Fruit fly (Drosophila melanogaster): ENCODE data around the gene CG15739.
A peak's percentile ranks its signal among the peaks of the same experiment; 100 is the strongest.

The CG15739 gene

DNA sequence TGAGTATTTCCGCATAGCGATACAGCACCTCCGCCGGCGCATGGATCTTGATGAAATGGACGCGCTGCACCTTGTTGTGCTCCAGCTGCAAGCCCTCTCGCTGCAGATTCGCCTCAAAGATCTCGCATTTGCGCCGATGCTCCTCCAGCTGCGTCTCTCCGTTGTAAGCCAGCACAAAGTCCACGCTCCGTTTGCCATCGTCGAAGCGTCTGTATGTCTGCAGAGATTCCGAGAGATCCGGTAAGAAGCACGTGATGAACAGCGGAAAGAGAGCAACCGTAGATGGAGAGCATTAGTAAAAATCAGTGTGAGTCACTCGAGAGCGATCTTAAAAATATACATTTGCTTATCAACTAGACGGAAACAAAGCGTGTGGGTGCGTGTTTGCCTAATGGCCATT is 8.6 kb downstream of the CG15739 start:
- TF ChIP-seq toe (GFP tag; optimal IDR thresholded peaks at IDR 0.05), result no peak
- TF ChIP-seq CG7101 (tag; optimal IDR thresholded peaks at IDR 0.05), result no peak
- no peak for TF ChIP-seq tj (GFP tag; optimal IDR thresholded peaks at IDR 0.05)

DNA sequence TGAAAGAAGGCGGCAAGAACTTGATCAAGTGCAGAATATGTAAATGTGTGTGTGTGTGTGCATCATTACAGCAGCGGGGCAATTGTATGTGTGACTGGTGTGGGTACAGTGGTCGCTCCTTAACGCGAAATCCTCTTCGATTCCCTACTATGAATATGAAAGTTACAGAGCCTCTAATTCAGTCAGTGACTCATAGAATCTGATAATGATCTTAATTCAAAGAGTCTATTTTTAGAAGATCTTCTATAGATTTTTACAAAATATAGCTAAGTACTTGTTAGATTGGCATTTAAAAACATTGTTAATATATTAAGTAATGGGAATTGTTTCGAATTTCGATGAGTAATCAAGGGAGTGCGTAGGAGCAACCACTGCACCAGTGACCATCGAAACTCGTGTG is 9.3 kb downstream of the CG15739 start:
- TF ChIP-seq cic (GFP tag; optimal IDR thresholded peaks at IDR 0.05) (no peak), CG7045 (GFP tag; optimal IDR thresholded peaks at IDR 0.05) (no peak), toe (GFP tag; optimal IDR thresholded peaks at IDR 0.05) (no peak), CG12768 (GFP tag; optimal IDR thresholded peaks at IDR 0.05) (no peak), CG33017 (tag; optimal IDR thresholded peaks at IDR 0.05) (no peak), kay (GFP tag; ENCODE audit: borderline replicate concordance) (no peak), CG11617 (GFP tag; optimal IDR thresholded peaks at IDR 0.05) (no peak), Crg-1 (GFP tag; optimal IDR thresholded peaks at IDR 0.05) (no peak), CG1620 (GFP tag; optimal IDR thresholded peaks at IDR 0.05) (no peak)

DNA sequence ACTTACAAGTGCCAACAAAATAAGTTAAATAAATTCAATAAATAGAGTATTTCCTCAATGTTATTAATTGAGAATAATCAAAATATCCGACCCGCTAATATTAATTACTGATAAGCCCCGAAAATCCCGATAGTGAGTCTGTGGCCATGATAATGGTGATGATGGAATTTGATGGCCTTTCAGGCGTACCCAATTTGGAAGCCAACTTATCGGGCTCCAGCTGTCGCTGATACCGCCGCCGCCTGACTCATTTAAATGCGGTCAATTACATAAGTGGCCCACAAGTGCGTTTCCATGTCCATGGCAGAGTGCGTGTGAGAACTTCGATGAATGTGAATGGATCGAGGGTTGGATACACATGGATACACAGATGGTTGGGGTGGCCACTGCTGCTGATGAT is 11.0 kb downstream of the CG15739 start:
- TF ChIP-seq Hr96 (GFP tag; optimal IDR thresholded peaks at IDR 0.05) (no peak), Mnt (GFP tag; optimal IDR thresholded peaks at IDR 0.05) (no peak), CG14711 (tag; optimal IDR thresholded peaks at IDR 0.05) (no peak), Crg-1 (GFP tag; optimal IDR thresholded peaks at IDR 0.05) (no peak), tj (GFP tag; optimal IDR thresholded peaks at IDR 0.05) (no peak), cnc (optimal IDR thresholded peaks at IDR 0.05) (no peak), CG12768 (GFP tag; optimal IDR thresholded peaks at IDR 0.05) (no peak), CG1620 (GFP tag; optimal IDR thresholded peaks at IDR 0.05) (no peak), CG7045 (GFP tag; optimal IDR thresholded peaks at IDR 0.05) (no peak), Clk (GFP tag; optimal IDR thresholded peaks at IDR 0.05) (no peak), toe (GFP tag; optimal IDR thresholded peaks at IDR 0.05) (no peak), cic (GFP tag; optimal IDR thresholded peaks at IDR 0.05) (no peak)

DNA sequence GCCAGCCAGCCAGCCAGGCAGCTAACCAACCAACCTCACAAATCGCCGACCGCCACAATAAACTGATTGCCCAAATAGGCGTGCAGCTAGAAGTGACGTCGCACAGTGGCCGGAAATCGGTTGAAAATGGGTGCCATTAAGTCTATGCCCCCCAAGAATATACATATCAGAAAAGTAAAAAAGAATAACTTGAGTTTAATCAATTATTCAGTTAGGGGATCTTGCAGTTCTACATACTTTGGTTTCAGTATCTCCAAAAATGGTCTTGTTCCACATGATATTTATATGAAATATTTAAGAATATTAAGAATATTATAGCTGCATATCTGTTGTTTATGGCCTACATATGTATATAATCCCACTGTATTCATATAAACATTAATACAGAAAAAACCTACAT is 12.2 kb downstream of the CG15739 start:
- TF ChIP-seq pad (GFP tag; optimal IDR thresholded peaks at IDR 0.05) (no peak), CG33017 (tag; optimal IDR thresholded peaks at IDR 0.05) (no peak), cic (GFP tag; optimal IDR thresholded peaks at IDR 0.05) (no peak), CG11617 (GFP tag; optimal IDR thresholded peaks at IDR 0.05) (no peak), tj (GFP tag; optimal IDR thresholded peaks at IDR 0.05) (no peak), Clk (GFP tag; optimal IDR thresholded peaks at IDR 0.05) (no peak), Crg-1 (GFP tag; optimal IDR thresholded peaks at IDR 0.05) (no peak), ovo (GFP tag; optimal IDR thresholded peaks at IDR 0.05) (no peak), CG7101 (tag; optimal IDR thresholded peaks at IDR 0.05) (no peak), CG7045 (GFP tag; optimal IDR thresholded peaks at IDR 0.05) (no peak)

DNA sequence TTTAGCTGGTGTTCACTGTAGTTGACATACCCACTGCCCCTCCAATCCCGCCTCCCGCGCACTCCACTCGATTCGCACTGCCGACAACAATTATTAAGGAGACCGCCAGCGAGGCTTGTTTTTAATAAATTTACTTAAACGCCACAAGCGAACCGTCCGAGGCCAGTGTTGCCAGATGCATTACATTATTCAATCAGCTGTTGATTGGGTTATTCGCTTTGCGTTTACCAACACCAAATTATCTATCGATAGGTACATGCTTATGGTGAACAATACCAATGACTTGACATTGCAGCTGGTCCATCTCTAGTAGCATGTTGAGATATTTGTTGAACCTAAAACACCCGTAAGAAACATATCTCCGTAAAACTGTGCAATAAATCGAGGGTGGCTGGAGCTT is 13.9 kb downstream of the CG15739 start, which contains the start of the genes CG10353 and SelG:
Gene CG10353, minus strand, starts transcription at position 187 of the 400 bp plus-strand sequence.
Gene SelG, plus strand, starts transcription at position 309 of the 400 bp plus-strand sequence.
- TF ChIP-seq toe (GFP tag; optimal IDR thresholded peaks at IDR 0.05), result peak; percentile 36
- TF ChIP-seq CG14711 (tag; optimal IDR thresholded peaks at IDR 0.05), result peak; percentile 55
- TF ChIP-seq Mnt (GFP tag; optimal IDR thresholded peaks at IDR 0.05), result peak; percentile 75
- TF ChIP-seq Crg-1 (GFP tag; optimal IDR thresholded peaks at IDR 0.05), result peak; percentile 61
- peak; percentile 61 for TF ChIP-seq pad (GFP tag; optimal IDR thresholded peaks at IDR 0.05)
- peak; percentile 31 to 84 for TF ChIP-seq cnc (optimal IDR thresholded peaks at IDR 0.05)
- no peak for TF ChIP-seq Hr96 (GFP tag; optimal IDR thresholded peaks at IDR 0.05)
- TF ChIP-seq CG12768 (GFP tag; optimal IDR thresholded peaks at IDR 0.05), result peak; percentile 7
- no peak for TF ChIP-seq CG5204 (GFP tag; optimal IDR thresholded peaks at IDR 0.05)
- no peak for TF ChIP-seq ovo (GFP tag; optimal IDR thresholded peaks at IDR 0.05)
- no peak for TF ChIP-seq Clk (GFP tag; optimal IDR thresholded peaks at IDR 0.05)
- peak; percentile 78 for TF ChIP-seq CG1620 (GFP tag; optimal IDR thresholded peaks at IDR 0.05)
- no peak for TF ChIP-seq CG33017 (tag; optimal IDR thresholded peaks at IDR 0.05)
- TF ChIP-seq tj (GFP tag; optimal IDR thresholded peaks at IDR 0.05), result peak; percentile 39
- peak; percentile 77 for TF ChIP-seq CG7101 (tag; optimal IDR thresholded peaks at IDR 0.05)
- TF ChIP-seq CG11617 (GFP tag; optimal IDR thresholded peaks at IDR 0.05), result peak; percentile 41
- peak; percentile 77 for TF ChIP-seq bab1 (GFP tag; optimal IDR thresholded peaks at IDR 0.05)

DNA sequence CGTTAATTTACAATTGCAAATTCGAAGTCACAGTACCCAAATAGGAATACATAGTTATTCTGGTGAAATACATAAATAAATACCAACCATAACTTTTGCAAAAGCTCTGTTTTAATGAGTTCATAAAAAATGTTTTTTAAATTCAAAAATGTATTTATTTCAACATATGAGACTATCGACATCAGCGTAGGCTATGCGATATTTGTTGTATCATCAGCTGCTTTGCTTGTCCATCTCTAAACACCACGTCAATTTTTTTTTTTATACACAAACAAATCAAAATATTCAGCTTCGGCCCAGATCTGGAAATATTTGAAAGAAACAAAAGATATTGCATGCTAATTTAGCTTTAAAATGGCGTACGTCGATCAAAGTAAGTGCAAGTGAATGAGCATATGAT is 15.0 kb downstream of the CG15739 start, which contains the start of gene CG1840:
Gene CG1840, plus strand, starts transcription at position 211 of the 400 bp plus-strand sequence.
- TF ChIP-seq CG33017 (tag; optimal IDR thresholded peaks at IDR 0.05), result no peak
- TF ChIP-seq Clk (GFP tag; optimal IDR thresholded peaks at IDR 0.05), result no peak
- TF ChIP-seq Mnt (GFP tag; optimal IDR thresholded peaks at IDR 0.05), result peak; percentile 21
- TF ChIP-seq CG12768 (GFP tag; optimal IDR thresholded peaks at IDR 0.05), result no peak
- no peak for TF ChIP-seq cic (GFP tag; optimal IDR thresholded peaks at IDR 0.05)
- no peak for TF ChIP-seq ovo (GFP tag; optimal IDR thresholded peaks at IDR 0.05)
- peak; percentile 48 for TF ChIP-seq bab1 (GFP tag; optimal IDR thresholded peaks at IDR 0.05)
- TF ChIP-seq kay (GFP tag; ENCODE audit: borderline replicate concordance), result no peak
- TF ChIP-seq CG14711 (tag; optimal IDR thresholded peaks at IDR 0.05), result peak; percentile 39
- TF ChIP-seq CG11617 (GFP tag; optimal IDR thresholded peaks at IDR 0.05), result no peak
- no peak for TF ChIP-seq pad (GFP tag; optimal IDR thresholded peaks at IDR 0.05)
- TF ChIP-seq Hr96 (GFP tag; optimal IDR thresholded peaks at IDR 0.05), result no peak
- no peak for TF ChIP-seq CG5204 (GFP tag; optimal IDR thresholded peaks at IDR 0.05)
- TF ChIP-seq CG1620 (GFP tag; optimal IDR thresholded peaks at IDR 0.05), result no peak
- TF ChIP-seq tj (GFP tag; optimal IDR thresholded peaks at IDR 0.05), result no peak
- no peak for TF ChIP-seq CG7045 (GFP tag; optimal IDR thresholded peaks at IDR 0.05)
- peak in 1 of 2 experiments; percentile 39 for TF ChIP-seq cnc (optimal IDR thresholded peaks at IDR 0.05)
- TF ChIP-seq CG7101 (tag; optimal IDR thresholded peaks at IDR 0.05), result peak; percentile 40
- no peak for TF ChIP-seq toe (GFP tag; optimal IDR thresholded peaks at IDR 0.05)
- TF ChIP-seq Crg-1 (GFP tag; optimal IDR thresholded peaks at IDR 0.05), result peak; percentile 5

All from whole organism, adult.